Fruit fly (Drosophila melanogaster): Measurements from ENCODE around the gene CG14671.

dm6 chr3R:5551593-5551992 is 13.0 kb downstream of the CG14671 start:
- TF ChIP-seq Myc (optimal IDR thresholded peaks at IDR 0.05) (no peak), Sin3A (optimal IDR thresholded peaks at IDR 0.05) (no peak), psq (optimal IDR thresholded peaks at IDR 0.05) (no peak), h (optimal IDR thresholded peaks at IDR 0.05) (no peak), insv (optimal IDR thresholded peaks at IDR 0.05) (no peak), ttk (optimal IDR thresholded peaks at IDR 0.05) (no peak)
